Worm (Caenorhabditis elegans): ENCODE data around the gene F14F7.4.
A peak's percentile ranks its signal among the peaks of the same experiment; 100 is the strongest.

The F14F7.4 gene

ce11 chrIII:13062414-13062965, 33.0 kb upstream of the F14F7.4 start:
- TF ChIP-seq cnd-1 (tag; optimal IDR thresholded peaks at IDR 0.05) = peak; percentile 89
- peak; percentile 87 for TF ChIP-seq sptf-1 (tag; optimal IDR thresholded peaks at IDR 0.05)
- no peak for TF ChIP-seq elt-3 (tag; optimal IDR thresholded peaks at IDR 0.05)
- TF ChIP-seq mls-2 (tag; optimal IDR thresholded peaks at IDR 0.05) = peak; percentile 94
- peak; percentile 9 for TF ChIP-seq elt-1 (tag; optimal IDR thresholded peaks at IDR 0.05; ENCODE audit: borderline replicate concordance, insufficient read depth)
- TF ChIP-seq nhr-76 (tag; optimal IDR thresholded peaks at IDR 0.05) = peak; percentile 26
- TF ChIP-seq nhr-237 (tag; optimal IDR thresholded peaks at IDR 0.05) = peak; percentile 87
- no peak for TF ChIP-seq snpc-4 (tag; optimal IDR thresholded peaks at IDR 0.05)
- peak; percentile 66 for TF ChIP-seq lin-32 (GFP tag; optimal IDR thresholded peaks at IDR 0.05)
- peak; percentile 42 for TF ChIP-seq lin-13 (tag; optimal IDR thresholded peaks at IDR 0.05)
- TF ChIP-seq hlh-1 (tag; optimal IDR thresholded peaks at IDR 0.05) = peak; percentile 97
- peak; percentile 27 for TF ChIP-seq bed-3 (GFP tag; optimal IDR thresholded peaks at IDR 0.05)
- no peak for TF ChIP-seq unc-39 (tag; optimal IDR thresholded peaks at IDR 0.05)
- TF ChIP-seq zip-8 (tag; optimal IDR thresholded peaks at IDR 0.05) = no peak
- TF ChIP-seq lsy-2 (tag; optimal IDR thresholded peaks at IDR 0.05) = peak; percentile 57
- no peak for TF ChIP-seq nhr-28 (tag; optimal IDR thresholded peaks at IDR 0.05)
- TF ChIP-seq pha-4 (tag; optimal IDR thresholded peaks at IDR 0.05) = peak; percentile 91
- no peak for TF ChIP-seq ceh-83 (GFP tag; optimal IDR thresholded peaks at IDR 0.05)
- TF ChIP-seq tbx-8 (GFP tag; optimal IDR thresholded peaks at IDR 0.05) = peak; percentile 71
- peak; percentile 70 for TF ChIP-seq M03D4.4 (tag; optimal IDR thresholded peaks at IDR 0.05)
- TF ChIP-seq unc-120 (tag; optimal IDR thresholded peaks at IDR 0.05; ENCODE audit: poor library complexity, severe bottlenecking) = peak; percentile 100
- TF ChIP-seq ceh-43 (GFP tag; optimal IDR thresholded peaks at IDR 0.05) = peak; percentile 58
- TF ChIP-seq ztf-11 (tag; optimal IDR thresholded peaks at IDR 0.05) = peak; percentile 91
- TF ChIP-seq ham-2 (GFP tag; optimal IDR thresholded peaks at IDR 0.05) = peak; percentile 24
- TF ChIP-seq drap-1 (GFP tag; optimal IDR thresholded peaks at IDR 0.05) = peak; percentile 83
- TF ChIP-seq mab-5 (tag; optimal IDR thresholded peaks at IDR 0.05) = no peak
- TF ChIP-seq flh-1 (GFP tag; optimal IDR thresholded peaks at IDR 0.05) = no peak
- peak; percentile 44 for TF ChIP-seq nhr-12 (tag; optimal IDR thresholded peaks at IDR 0.05)
- TF ChIP-seq mep-1 (tag; optimal IDR thresholded peaks at IDR 0.05) = peak; percentile 85
- TF ChIP-seq blmp-1 (tag; optimal IDR thresholded peaks at IDR 0.05) = peak; percentile 21
- peak; percentile 40 for TF ChIP-seq sem-2 (GFP tag; optimal IDR thresholded peaks at IDR 0.05)
- TF ChIP-seq ceh-39 (tag; optimal IDR thresholded peaks at IDR 0.05) = peak; percentile 79
- TF ChIP-seq unc-62 (GFP tag; optimal IDR thresholded peaks at IDR 0.05) = peak; percentile 94
- peak; percentile 80 for TF ChIP-seq nhr-2 (tag; optimal IDR thresholded peaks at IDR 0.05)
- TF ChIP-seq ces-1 (GFP tag; optimal IDR thresholded peaks at IDR 0.05) = peak; percentile 83

ce11 chrIII:13061734-13062133, 32.2 kb upstream of the F14F7.4 start:
- TF ChIP-seq ztf-11 (tag; optimal IDR thresholded peaks at IDR 0.05) (no peak), M03D4.4 (tag; optimal IDR thresholded peaks at IDR 0.05) (no peak), pha-4 (tag; optimal IDR thresholded peaks at IDR 0.05) (peak; percentile 7)

DNA sequence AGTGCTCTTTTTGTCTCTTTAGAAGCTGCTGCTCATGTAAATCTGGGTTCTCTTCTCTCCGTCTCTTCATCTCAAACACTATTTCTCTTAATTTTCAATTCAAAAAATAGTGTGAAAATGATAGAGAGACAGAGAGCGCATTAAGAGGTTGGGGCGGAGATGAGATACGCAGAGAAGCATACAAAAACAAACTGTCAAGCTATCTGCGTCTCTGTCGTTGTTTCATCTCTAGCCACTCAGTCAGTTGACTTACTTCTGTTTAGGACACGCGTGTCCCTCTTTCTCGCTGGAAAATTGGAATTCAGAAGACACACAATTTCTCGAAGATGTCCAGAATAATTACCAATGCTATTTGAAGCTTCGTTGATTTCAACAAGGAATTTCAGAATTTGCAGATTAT, 31.6 kb upstream of the F14F7.4 start:
- TF ChIP-seq cnd-1 (tag; optimal IDR thresholded peaks at IDR 0.05) (no peak), nhr-237 (tag; optimal IDR thresholded peaks at IDR 0.05) (peak; percentile 82), bed-3 (GFP tag; optimal IDR thresholded peaks at IDR 0.05) (no peak), sem-2 (GFP tag; optimal IDR thresholded peaks at IDR 0.05) (no peak), elt-1 (tag; optimal IDR thresholded peaks at IDR 0.05; ENCODE audit: borderline replicate concordance, insufficient read depth) (no peak), unc-120 (tag; optimal IDR thresholded peaks at IDR 0.05; ENCODE audit: poor library complexity, severe bottlenecking) (peak; percentile 35), hlh-1 (tag; optimal IDR thresholded peaks at IDR 0.05) (peak; percentile 80), mls-2 (tag; optimal IDR thresholded peaks at IDR 0.05) (peak; percentile 43), lin-32 (GFP tag; optimal IDR thresholded peaks at IDR 0.05) (no peak), pha-4 (tag; optimal IDR thresholded peaks at IDR 0.05) (peak; percentile 89), mep-1 (tag; optimal IDR thresholded peaks at IDR 0.05) (peak; percentile 72), snpc-4 (tag; optimal IDR thresholded peaks at IDR 0.05) (no peak), M03D4.4 (tag; optimal IDR thresholded peaks at IDR 0.05) (no peak), unc-62 (GFP tag; optimal IDR thresholded peaks at IDR 0.05) (peak; percentile 74), lin-13 (tag; optimal IDR thresholded peaks at IDR 0.05) (peak; percentile 37), sptf-1 (tag; optimal IDR thresholded peaks at IDR 0.05) (no peak), mab-5 (tag; optimal IDR thresholded peaks at IDR 0.05) (peak; percentile 84), ceh-43 (GFP tag; optimal IDR thresholded peaks at IDR 0.05) (peak; percentile 5), zip-8 (tag; optimal IDR thresholded peaks at IDR 0.05) (no peak), nhr-28 (tag; optimal IDR thresholded peaks at IDR 0.05) (no peak), elt-3 (tag; optimal IDR thresholded peaks at IDR 0.05) (no peak), ceh-39 (tag; optimal IDR thresholded peaks at IDR 0.05) (peak; percentile 47), ces-1 (GFP tag; optimal IDR thresholded peaks at IDR 0.05) (peak; percentile 100), ceh-83 (GFP tag; optimal IDR thresholded peaks at IDR 0.05) (no peak), tbx-8 (GFP tag; optimal IDR thresholded peaks at IDR 0.05) (no peak), blmp-1 (tag; optimal IDR thresholded peaks at IDR 0.05) (no peak), nhr-2 (tag; optimal IDR thresholded peaks at IDR 0.05) (peak; percentile 44), lsy-2 (tag; optimal IDR thresholded peaks at IDR 0.05) (peak; percentile 80), flh-1 (GFP tag; optimal IDR thresholded peaks at IDR 0.05) (no peak), drap-1 (GFP tag; optimal IDR thresholded peaks at IDR 0.05) (no peak), unc-39 (tag; optimal IDR thresholded peaks at IDR 0.05) (no peak), ham-2 (GFP tag; optimal IDR thresholded peaks at IDR 0.05) (no peak), nhr-12 (tag; optimal IDR thresholded peaks at IDR 0.05) (no peak), ztf-11 (tag; optimal IDR thresholded peaks at IDR 0.05) (peak; percentile 21), nhr-76 (tag; optimal IDR thresholded peaks at IDR 0.05) (no peak)

All from whole organism, mixed stage, embryonic.